Worm (Caenorhabditis elegans) whole organism, L3 larva: ENCODE data around the gene orc-3.

Experiments used
- R02D3.7 ChIP-seq: fragments of 150-350 bp; optimal IDR thresholded peaks from 2 replicates; lab custom pipeline; 2014; ENCODE audit warnings: missing biosample characterization, missing genetic modification characterization
- ZK546.5 ChIP-seq: sonication (generic microtip); optimal IDR thresholded peaks from 2 replicates; lab custom pipeline; 2017; ENCODE audit warnings: missing biosample characterization, missing genetic modification characterization
- aly-2 ChIP-seq: fragments of 150-350 bp; optimal IDR thresholded peaks from 2 replicates; lab custom pipeline; 2014; ENCODE audit warnings: missing biosample characterization, missing genetic modification characterization
- ama-1 ChIP-seq: fragments of 150-350 bp; optimal IDR thresholded peaks from 2 replicates; lab custom pipeline; 2018
- ceh-28 ChIP-seq: fragments of 150-350 bp; optimal IDR thresholded peaks from 2 replicates; lab custom pipeline; 2014; ENCODE audit warnings: missing biosample characterization, missing genetic modification reagents, missing genetic modification characterization
- ceh-9 ChIP-seq: sonication (generic microtip); optimal IDR thresholded peaks from 2 replicates; lab custom pipeline; 2018; ENCODE audit warnings: missing biosample characterization, missing genetic modification characterization
- egl-27 ChIP-seq: sonication (generic microtip); optimal IDR thresholded peaks from 4 replicates; lab custom pipeline; 2017; ENCODE audit warnings: missing biosample characterization, missing genetic modification reagents, missing genetic modification characterization
- egl-5 ChIP-seq: fragments of 150-350 bp; optimal IDR thresholded peaks from 2 replicates; lab custom pipeline; 2017; ENCODE audit warnings: missing biosample characterization, missing genetic modification reagents, missing genetic modification characterization, inconsistent platforms
- elt-1 ChIP-seq: fragments of 150-350 bp; optimal IDR thresholded peaks from 2 replicates; lab custom pipeline; 2014; ENCODE audit warnings: missing biosample characterization, missing genetic modification characterization
- elt-2 ChIP-seq: sonication (generic microtip); optimal IDR thresholded peaks from 2 replicates; lab custom pipeline; 2016; ENCODE audit warnings: missing genetic modification reagents, mild to moderate bottlenecking, missing genetic modification characterization, missing compliant biosample characterization
- eor-1 ChIP-seq, 2 experiments: fragments of 150-350 bp; optimal IDR thresholded peaks; 2 replicates each; lab custom pipeline; 2014 to 2018; ENCODE audit warnings: missing biosample characterization in 2 of 2, missing genetic modification characterization in 2 of 2
- fkh-10 ChIP-seq: sonication (generic microtip); optimal IDR thresholded peaks from 2 replicates; lab custom pipeline; 2017; ENCODE audit warnings: missing biosample characterization, missing genetic modification reagents, missing genetic modification characterization
- fkh-2 ChIP-seq: fragments of 150-350 bp; optimal IDR thresholded peaks from 2 replicates; lab custom pipeline; 2014; ENCODE audit warnings: missing biosample characterization, missing genetic modification reagents, missing genetic modification characterization
- hmg-11 ChIP-seq: sonication (generic microtip); optimal IDR thresholded peaks from 2 replicates; lab custom pipeline; 2016; ENCODE audit warnings: missing genetic modification characterization, missing compliant biosample characterization
- jun-1 ChIP-seq: fragments of 150-350 bp; optimal IDR thresholded peaks from 2 replicates; lab custom pipeline; 2014; ENCODE audit warnings: missing biosample characterization, missing genetic modification reagents, missing genetic modification characterization
- lin-15B ChIP-seq: fragments of 150-350 bp; optimal IDR thresholded peaks from 2 replicates; lab custom pipeline; 2014; ENCODE audit warnings: missing biosample characterization, missing genetic modification characterization
- lin-39 ChIP-seq: fragments of 150-350 bp; optimal IDR thresholded peaks from 2 replicates; lab custom pipeline; 2018; ENCODE audit warnings: missing biosample characterization, missing genetic modification reagents, missing genetic modification characterization
- mml-1 ChIP-seq: fragments of 150-350 bp; sonication (generic microtip); optimal IDR thresholded peaks from 3 replicates; lab custom pipeline; 2014; ENCODE audit warnings: missing biosample characterization, missing genetic modification characterization
- nfya-1 ChIP-seq: sonication (generic microtip); optimal IDR thresholded peaks from 2 replicates; lab custom pipeline; 2017; ENCODE audit warnings: missing genetic modification characterization, mild to moderate bottlenecking, missing compliant biosample characterization, antibody characterized with exemption, moderate library complexity; ENCODE audit not compliant: insufficient read depth
- nhr-12 ChIP-seq: fragments of 150-350 bp; optimal IDR thresholded peaks from 2 replicates; lab custom pipeline; 2014; ENCODE audit warnings: missing biosample characterization, missing genetic modification characterization
- nhr-23 ChIP-seq: fragments of 150-350 bp; optimal IDR thresholded peaks from 2 replicates; lab custom pipeline; 2014; ENCODE audit warnings: missing biosample characterization, missing genetic modification reagents, missing genetic modification characterization
- nhr-237 ChIP-seq: fragments of 150-350 bp; optimal IDR thresholded peaks from 2 replicates; lab custom pipeline; 2014; ENCODE audit warnings: missing biosample characterization, missing genetic modification characterization
- nhr-28 ChIP-seq: fragments of 150-350 bp; optimal IDR thresholded peaks from 2 replicates; lab custom pipeline; 2014; ENCODE audit warnings: missing biosample characterization, missing genetic modification characterization
- nhr-43 ChIP-seq: sonication (generic microtip); optimal IDR thresholded peaks from 2 replicates; lab custom pipeline; 2016; ENCODE audit warnings: mild to moderate bottlenecking, missing genetic modification characterization, missing compliant biosample characterization; ENCODE audit not compliant: poor library complexity, severe bottlenecking
- nhr-67 ChIP-seq: fragments of 150-350 bp; optimal IDR thresholded peaks from 2 replicates; lab custom pipeline; 2014; ENCODE audit warnings: missing biosample characterization, missing genetic modification characterization
- nhr-76 ChIP-seq: fragments of 150-350 bp; sonication (generic microtip); optimal IDR thresholded peaks from 5 replicates; lab custom pipeline; 2014; ENCODE audit warnings: missing biosample characterization, missing genetic modification characterization
- pha-4 ChIP-seq: fragments of 150-350 bp; optimal IDR thresholded peaks from 2 replicates; lab custom pipeline; 2014; ENCODE audit warnings: missing biosample characterization, missing genetic modification reagents, missing genetic modification characterization
- pqm-1 ChIP-seq: fragments of 150-350 bp; optimal IDR thresholded peaks from 2 replicates; lab custom pipeline; 2017; ENCODE audit warnings: missing biosample characterization, missing genetic modification characterization, inconsistent platforms
- sea-2 ChIP-seq: fragments of 150-350 bp; sonication (generic microtip); optimal IDR thresholded peaks from 4 replicates; lab custom pipeline; 2014; ENCODE audit warnings: missing biosample characterization, missing genetic modification reagents, missing genetic modification characterization
- skn-1 ChIP-seq: fragments of 150-350 bp; optimal IDR thresholded peaks from 2 replicates; lab custom pipeline; 2014; ENCODE audit warnings: missing biosample characterization, missing genetic modification characterization
- tbx-2 ChIP-seq: sonication (generic microtip); optimal IDR thresholded peaks from 2 replicates; lab custom pipeline; 2016; ENCODE audit warnings: mild to moderate bottlenecking, missing genetic modification characterization, missing compliant biosample characterization
- unc-39 ChIP-seq: sonication (generic microtip); optimal IDR thresholded peaks from 4 replicates; lab custom pipeline; 2017; ENCODE audit warnings: missing biosample characterization, missing genetic modification characterization
- unc-62 ChIP-seq: fragments of 150-350 bp; sonication (generic microtip); optimal IDR thresholded peaks from 4 replicates; lab custom pipeline; 2014; ENCODE audit warnings: missing biosample characterization, missing genetic modification reagents, missing genetic modification characterization
- ztf-11 ChIP-seq: fragments of 150-350 bp; optimal IDR thresholded peaks from 2 replicates; lab custom pipeline; 2014; ENCODE audit warnings: missing biosample characterization, missing genetic modification characterization
- ztf-4 ChIP-seq: fragments of 150-350 bp; optimal IDR thresholded peaks from 2 replicates; lab custom pipeline; 2014; ENCODE audit warnings: missing biosample characterization, missing genetic modification characterization

Gene orc-3

ce11 chrIII:1230174-1230573, 22.2 kb downstream of the orc-3 start, which contains the start of gene pes-4:
TSS of gene pes-4 (minus strand) at chrIII:1230274.
- TF ChIP-seq nhr-23 (tag; lab: Kevin White, UChicago) (no peak), mml-1 (tag; lab: Kevin White, UChicago) (no peak), nfya-1 (no peak), lin-15B (tag; lab: Kevin White, UChicago) (no peak), unc-39 (no peak), tbx-2 (no peak), ceh-28 (tag; lab: Kevin White, UChicago) (no peak), lin-39 (tag; lab: Kevin White, UChicago) (no peak), fkh-2 (tag; lab: Kevin White, UChicago) (no peak), ceh-9 (tag; lab: Kevin White, UChicago) (no peak), fkh-10 (no peak), unc-62 (no peak), sea-2 (GFP tag; lab: Kevin White, UChicago) (no peak)

- TF ChIP-seq jun-1 (tag; lab: Kevin White, UChicago) = no peak
- TF ChIP-seq nhr-43 (tag; lab: Kevin White, UChicago) = no peak
- TF ChIP-seq mml-1 (tag; lab: Kevin White, UChicago) = no peak
- no peak for TF ChIP-seq tbx-2
- TF ChIP-seq nhr-28 = no peak
- no peak for TF ChIP-seq unc-39
- TF ChIP-seq ZK546.5 (tag; lab: Kevin White, UChicago) = no peak
- TF ChIP-seq ztf-11 (tag; lab: Kevin White, UChicago) = no peak
- TF ChIP-seq pqm-1 = no peak
- TF ChIP-seq egl-27 = no peak
- TF ChIP-seq nfya-1 = no peak
Observed at ce11 chrIII:1230672-1231071, 22.7 kb downstream of the orc-3 start.

ce11 chrIII:1231186-1231585, 23.3 kb downstream of the orc-3 start:
- TF ChIP-seq R02D3.7 (tag; lab: Kevin White, UChicago) = no peak
- peak; percentile 20 for TF ChIP-seq lin-39 (tag; lab: Kevin White, UChicago)
- TF ChIP-seq skn-1 (tag; lab: Kevin White, UChicago) = no peak
- TF ChIP-seq nhr-67 (tag; lab: Kevin White, UChicago) = no peak
- TF ChIP-seq sea-2 (GFP tag; lab: Kevin White, UChicago) = no peak

ce11 chrIII:1238704-1239103, 30.8 kb downstream of the orc-3 start, which contains the start of gene fbxa-61:
TSS of gene fbxa-61 (plus strand) at chrIII:1239048.
- TF ChIP-seq nhr-237 (no peak), nhr-12 (no peak), skn-1 (tag; lab: Kevin White, UChicago) (no peak), nhr-23 (tag; lab: Kevin White, UChicago) (peak; percentile 42), fkh-10 (no peak), elt-1 (tag; lab: Kevin White, UChicago) (peak; percentile 88), eor-1 (tag; optimal IDR thresholded peaks at IDR 0.05; lab: Kevin White, UChicago) (no peak), egl-5 (tag; lab: Kevin White, UChicago) (no peak), tbx-2 (no peak), nfya-1 (no peak), ama-1 (lab: Kevin White, UChicago) (no peak), hmg-11 (no peak), aly-2 (no peak), ceh-28 (tag; lab: Kevin White, UChicago) (no peak)

ce11 chrIII:1243199-1243598, 35.3 kb downstream of the orc-3 start, which contains the start of gene fbxa-63:
TSS of gene fbxa-63 (plus strand) at chrIII:1243508.
- TF ChIP-seq lin-15B (tag; lab: Kevin White, UChicago) (peak; percentile 14), nhr-76 (no peak), pqm-1 (peak; percentile 32), pha-4 (tag; lab: Kevin White, UChicago) (peak; percentile 49), elt-2 (tag; lab: Kevin White, UChicago) (peak; percentile 18), ztf-4 (tag; lab: Kevin White, UChicago) (no peak), nfya-1 (peak; percentile 48), ceh-9 (tag; lab: Kevin White, UChicago) (no peak), hmg-11 (peak; percentile 72)
